Worm (Caenorhabditis elegans) whole organism, L3 larva: ENCODE measurements around the gene F58A6.5.
A peak's percentile ranks its signal among the peaks of the same experiment; 100 is the strongest.

Experiments used
- daf-12 ChIP-seq: fragments of 150-350 bp; optimal IDR thresholded peaks from 2 replicates; lab custom pipeline; 2014; ENCODE audit warnings: missing biosample characterization, missing genetic modification reagents, missing genetic modification characterization
- egl-27 ChIP-seq: sonication (generic microtip); optimal IDR thresholded peaks from 4 replicates; lab custom pipeline; 2017; ENCODE audit warnings: missing biosample characterization, missing genetic modification reagents, missing genetic modification characterization
- elt-2 ChIP-seq: sonication (generic microtip); optimal IDR thresholded peaks from 2 replicates; lab custom pipeline; 2016; ENCODE audit warnings: missing genetic modification reagents, mild to moderate bottlenecking, missing genetic modification characterization, missing compliant biosample characterization
- fos-1 ChIP-seq: fragments of 150-350 bp; optimal IDR thresholded peaks from 2 replicates; lab custom pipeline; 2014; ENCODE audit warnings: missing biosample characterization, missing genetic modification characterization
- hmg-11 ChIP-seq: sonication (generic microtip); optimal IDR thresholded peaks from 2 replicates; lab custom pipeline; 2016; ENCODE audit warnings: missing genetic modification characterization, missing compliant biosample characterization
- lin-15B ChIP-seq: fragments of 150-350 bp; optimal IDR thresholded peaks from 2 replicates; lab custom pipeline; 2014; ENCODE audit warnings: missing biosample characterization, missing genetic modification characterization
- nhr-25 ChIP-seq: sonication (generic microtip); optimal IDR thresholded peaks from 2 replicates; lab custom pipeline; 2017; ENCODE audit warnings: missing biosample characterization, missing genetic modification characterization
- nhr-28 ChIP-seq: fragments of 150-350 bp; optimal IDR thresholded peaks from 2 replicates; lab custom pipeline; 2014; ENCODE audit warnings: missing biosample characterization, missing genetic modification characterization
- nhr-77 ChIP-seq: fragments of 150-350 bp; optimal IDR thresholded peaks from 2 replicates; lab custom pipeline; 2014; ENCODE audit warnings: missing biosample characterization, missing genetic modification characterization
- pha-4 ChIP-seq: fragments of 150-350 bp; optimal IDR thresholded peaks from 2 replicates; lab custom pipeline; 2014; ENCODE audit warnings: missing biosample characterization, missing genetic modification reagents, missing genetic modification characterization
- skn-1 ChIP-seq: fragments of 150-350 bp; optimal IDR thresholded peaks from 2 replicates; lab custom pipeline; 2014; ENCODE audit warnings: missing biosample characterization, missing genetic modification characterization
- snpc-4 ChIP-seq: fragments of 150-350 bp; optimal IDR thresholded peaks from 2 replicates; lab custom pipeline; 2014; ENCODE audit warnings: missing biosample characterization, missing genetic modification characterization
- unc-62 ChIP-seq: fragments of 150-350 bp; sonication (generic microtip); optimal IDR thresholded peaks from 4 replicates; lab custom pipeline; 2014; ENCODE audit warnings: missing biosample characterization, missing genetic modification reagents, missing genetic modification characterization

DNA sequence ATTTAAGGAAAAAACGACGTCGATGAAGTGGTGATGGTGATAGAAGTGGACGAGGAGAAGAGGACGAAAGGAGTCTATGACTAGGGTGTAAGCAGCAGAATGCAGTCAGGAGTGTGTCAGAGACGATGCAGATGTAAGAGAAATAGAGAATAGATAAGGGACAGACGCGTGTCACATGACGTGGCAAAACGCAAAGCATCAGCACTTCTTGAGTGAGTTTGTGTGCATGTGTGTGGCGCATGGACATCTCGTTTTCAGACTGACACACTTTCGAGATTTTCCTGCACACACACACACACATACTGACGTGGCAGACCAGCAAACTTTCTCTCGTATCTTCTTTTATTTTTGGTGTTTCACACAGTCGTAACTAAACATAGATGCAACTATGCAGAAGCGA is 34.2 kb upstream of the F58A6.5 start:
- TF ChIP-seq fos-1 (no peak), elt-2 (tag; lab: Kevin White, UChicago) (peak; percentile 99), skn-1 (tag; lab: Kevin White, UChicago) (peak; percentile 75), pha-4 (tag; lab: Kevin White, UChicago) (peak; percentile 48), nhr-25 (peak; percentile 51), snpc-4 (peak; percentile 20), nhr-77 (no peak), hmg-11 (tag; lab: Kevin White, UChicago) (peak; percentile 44), unc-62 (no peak), nhr-28 (tag; lab: Kevin White, UChicago) (no peak), lin-15B (no peak), daf-12 (tag; lab: Kevin White, UChicago) (no peak), egl-27 (tag; lab: Kevin White, UChicago) (no peak)
